Fruit fly (Drosophila melanogaster) whole organism, embryonic: ENCODE data around the gene Cpr67Fa1.

ENCODE experiments used
- CG1024 ChIP-seq: fragments of 200-800 bp; sonication (Bioruptor generic); IDR thresholded peaks from 2 replicates; pipeline ENCODE4 v1.3.6; 2022; ENCODE audit warnings: missing biosample characterization, missing genetic modification characterization
- CG16863 ChIP-seq: fragments of 200-800 bp; sonication (Bioruptor generic); optimal IDR thresholded peaks from 3 replicates; lab custom pipeline; 2016; ENCODE audit warnings: missing biosample characterization, missing genetic modification characterization
- CG18619 ChIP-seq: fragments of 200-800 bp; sonication (Bioruptor generic); optimal IDR thresholded peaks from 3 replicates; lab custom pipeline; 2017; ENCODE audit warnings: missing biosample characterization, mild to moderate bottlenecking, missing genetic modification characterization
- CG18764 ChIP-seq: fragments of 200-800 bp; sonication (Bioruptor generic); optimal IDR thresholded peaks from 3 replicates; lab custom pipeline; 2016; ENCODE audit warnings: missing biosample characterization, missing genetic modification characterization
- CG3995 ChIP-seq: fragments of 200-800 bp; sonication (Bioruptor generic); optimal IDR thresholded peaks from 3 replicates; lab custom pipeline; 2016; ENCODE audit warnings: missing biosample characterization, missing genetic modification characterization
- D19B ChIP-seq: fragments of 200-800 bp; sonication (Bioruptor generic); optimal IDR thresholded peaks from 2 replicates; lab custom pipeline; 2017; ENCODE audit warnings: missing biosample characterization, mild to moderate bottlenecking, missing genetic modification characterization
- Six4 ChIP-seq: fragments of 200-800 bp; sonication (Bioruptor generic); optimal IDR thresholded peaks from 2 replicates; lab custom pipeline; 2016; ENCODE audit warnings: missing biosample characterization, missing genetic modification characterization
- dmrt99B ChIP-seq: fragments of 200-800 bp; sonication (Bioruptor generic); optimal IDR thresholded peaks from 2 replicates; lab custom pipeline; 2018; ENCODE audit warnings: missing biosample characterization, mild to moderate bottlenecking, missing genetic modification characterization, moderate library complexity
- h ChIP-seq: fragments of >200 bp; optimal IDR thresholded peaks from 2 replicates; lab custom pipeline; 2017
- pb ChIP-seq: fragments of 200-800 bp; sonication (Bioruptor generic); optimal IDR thresholded peaks from 3 replicates; lab custom pipeline; 2016; ENCODE audit warnings: missing biosample characterization, missing genetic modification characterization
- sisA ChIP-seq: fragments of 200-800 bp; sonication (Bioruptor generic); IDR thresholded peaks from 2 replicates; pipeline ENCODE4 v1.3.6; 2022; ENCODE audit warnings: missing biosample characterization, missing genetic modification characterization

DNA sequence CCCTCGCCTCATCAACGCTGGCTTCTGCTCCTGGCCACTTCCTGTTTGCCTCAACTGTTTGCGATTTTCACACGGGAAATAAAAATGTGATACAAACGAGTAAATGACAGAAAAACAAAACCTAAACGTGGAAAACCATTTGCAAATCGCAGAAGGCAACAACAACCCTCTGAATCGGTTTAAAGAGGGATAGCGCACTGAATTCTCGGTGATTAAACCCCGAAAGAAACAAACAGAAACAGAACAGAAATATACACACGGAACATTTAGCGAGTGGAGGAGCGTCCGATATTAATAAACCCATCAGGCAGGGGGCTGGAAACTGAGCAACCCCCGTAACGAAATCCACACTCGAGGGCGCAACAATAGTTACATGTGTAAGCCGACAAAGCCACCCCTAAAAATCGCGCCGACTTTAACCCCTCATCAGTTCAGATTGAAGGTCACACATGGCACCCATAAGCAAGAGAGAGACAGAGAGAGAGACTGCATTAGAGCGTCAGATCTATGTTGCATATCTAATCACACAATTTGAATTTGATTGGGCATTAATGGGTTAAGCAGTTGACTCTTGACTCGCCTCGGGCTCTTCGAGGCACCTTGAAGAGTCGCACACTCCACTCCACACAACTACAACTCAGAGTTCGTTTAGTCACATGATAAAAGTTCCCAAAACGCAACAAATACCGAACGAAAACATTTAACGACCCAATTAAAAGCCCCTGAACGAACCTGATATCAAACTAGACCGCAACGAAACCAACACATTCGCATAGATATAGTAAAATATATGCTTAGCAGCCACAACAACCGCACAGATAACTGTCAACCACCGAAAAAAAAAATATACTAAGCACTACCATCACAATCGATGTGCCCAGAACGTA lies 27.9 kb upstream of the Cpr67Fa1 start:
- TF ChIP-seq D19B (GFP tag; lab: Kevin White, UChicago) (no peak), Six4 (GFP tag; lab: Kevin White, UChicago) (no peak), CG18619 (peak; percentile 27), CG1024 (no peak), h (lab: Kevin White, UChicago) (no peak), pb (GFP tag; lab: Kevin White, UChicago) (no peak), CG18764 (no peak), CG3995 (GFP tag; lab: Kevin White, UChicago) (no peak), sisA (GFP tag; lab: Robert Waterston, UW) (no peak), dmrt99B (tag; lab: Kevin White, UChicago) (no peak), CG16863 (GFP tag; lab: Kevin White, UChicago) (no peak)
